Worm (Caenorhabditis elegans) whole organism, midembryonic: ENCODE data around the gene R05G9R.1.

Experiments
- cog-1 ChIP-seq: sonication (generic microtip); optimal IDR thresholded peaks from 2 replicates; lab custom pipeline; 2016; ENCODE audit warnings: missing genetic modification characterization, missing compliant biosample characterization
- flt-1 ChIP-seq: fragments of 200-800 bp; sonication (Bioruptor generic); IDR thresholded peaks from 2 replicates; pipeline ENCODE4 v1.3.6; 2022; ENCODE audit warnings: missing genetic modification characterization, missing compliant biosample characterization
- klf-2 ChIP-seq: fragments of 200-800 bp; sonication (Bioruptor generic); conservative IDR thresholded peaks from 2 replicates; pipeline ENCODE4 v1.3.6; 2022; ENCODE audit warnings: missing genetic modification reagents, missing genetic modification characterization, missing compliant biosample characterization
- med-1 ChIP-seq: sonication (generic microtip); optimal IDR thresholded peaks from 2 replicates; lab custom pipeline; 2017; ENCODE audit warnings: missing genetic modification characterization, mild to moderate bottlenecking, missing compliant biosample characterization, antibody characterized with exemption, missing genetic modification reagents; ENCODE audit not compliant: insufficient read depth
- ztf-23 ChIP-seq: fragments of 200-800 bp; sonication (Bioruptor generic); IDR thresholded peaks from 2 replicates; pipeline ENCODE4 v1.3.6; 2022; ENCODE audit warnings: missing genetic modification reagents, missing genetic modification characterization, missing compliant biosample characterization

DNA sequence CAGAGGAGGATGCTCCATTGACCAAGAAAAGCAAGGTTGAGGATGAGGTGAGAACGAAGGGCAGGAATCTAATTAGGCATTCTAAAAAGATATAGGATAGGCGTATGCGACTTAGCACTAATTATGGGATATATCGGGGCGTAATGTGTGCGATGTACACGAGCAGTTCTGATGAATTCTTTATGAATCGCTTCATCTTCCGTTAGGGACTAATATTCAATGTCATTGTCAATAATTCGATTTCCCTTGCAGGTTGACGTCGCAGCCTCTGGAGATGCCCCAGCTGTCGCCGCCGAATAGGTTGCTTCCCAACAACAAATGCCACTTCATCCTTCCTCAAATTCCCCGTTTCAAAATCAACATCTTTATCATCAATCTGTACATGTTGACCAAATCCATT, 20.7 kb downstream of the R05G9R.1 start:
- no peak for TF ChIP-seq med-1 (GFP tag; lab: Kevin White, UChicago)
- TF ChIP-seq ztf-23 = no peak
- no peak for TF ChIP-seq cog-1 (tag; lab: Kevin White, UChicago)
- TF ChIP-seq flt-1 (GFP tag; lab: Robert Waterston, UW) = no peak
- no peak for TF ChIP-seq klf-2
